Worm (Caenorhabditis elegans) whole organism, young adult: ENCODE data around the gene ZK507.1.
A peak's percentile ranks its signal among the peaks of the same experiment; 100 is the strongest.

ENCODE experiments used
- B0261.1 ChIP-seq: sonication (generic microtip); optimal IDR thresholded peaks from 2 replicates; lab custom pipeline; 2016; ENCODE audit warnings: mild to moderate bottlenecking, missing genetic modification characterization, moderate library complexity, missing compliant biosample characterization
- F37B4.10 ChIP-seq: fragments of 200-800 bp; sonication (Bioruptor generic); IDR thresholded peaks from 2 replicates; pipeline ENCODE4 v1.3.6; 2022; ENCODE audit warnings: missing genetic modification characterization, missing compliant biosample characterization
- F52B5.7 ChIP-seq: sonication (generic microtip); optimal IDR thresholded peaks from 2 replicates; lab custom pipeline; 2016; ENCODE audit warnings: mild to moderate bottlenecking, missing genetic modification characterization, missing compliant biosample characterization
- K12H6.12 ChIP-seq: fragments of 200-800 bp; sonication (Bioruptor generic); optimal IDR thresholded peaks from 2 replicates; lab custom pipeline; 2018; ENCODE audit warnings: mild to moderate bottlenecking, missing genetic modification characterization, missing compliant biosample characterization
- T07F8.4 ChIP-seq: sonication (generic microtip); optimal IDR thresholded peaks from 2 replicates; lab custom pipeline; 2016; ENCODE audit warnings: mild to moderate bottlenecking, missing genetic modification characterization, moderate library complexity, missing compliant biosample characterization
- akir-1 ChIP-seq: fragments of 200-800 bp; sonication (Bioruptor generic); optimal IDR thresholded peaks from 2 replicates; lab custom pipeline; 2018; ENCODE audit warnings: mild to moderate bottlenecking, missing genetic modification characterization, moderate library complexity, missing compliant biosample characterization
- ama-1 ChIP-seq, 3 experiments: fragments of 150-350 bp in 1 of 3; sonication (generic microtip) in 2 of 3; optimal IDR thresholded peaks; 2 replicates each; lab custom pipeline; 2014 to 2018; ENCODE audit warnings: missing biosample characterization in 2 of 3, missing genetic modification characterization in 2 of 3, missing genetic modification reagents in 2 of 3
- athp-1 ChIP-seq: sonication (generic microtip); optimal IDR thresholded peaks from 2 replicates; lab custom pipeline; 2017; ENCODE audit warnings: mild to moderate bottlenecking, missing genetic modification characterization, missing compliant biosample characterization
- attf-3 ChIP-seq: fragments of 200-800 bp; sonication (Bioruptor generic); conservative IDR thresholded peaks from 2 replicates; pipeline ENCODE4 v1.3.6; 2022; ENCODE audit warnings: missing genetic modification reagents, missing genetic modification characterization, missing compliant biosample characterization
- dox-1 ChIP-seq: fragments of 200-800 bp; sonication (Bioruptor generic); IDR thresholded peaks from 2 replicates; pipeline ENCODE4 v1.3.6; 2022; ENCODE audit warnings: missing genetic modification reagents, missing genetic modification characterization, missing compliant biosample characterization
- dpl-1 ChIP-seq: fragments of 150-350 bp; optimal IDR thresholded peaks from 2 replicates; lab custom pipeline; 2014; ENCODE audit warnings: missing biosample characterization, missing genetic modification reagents, missing genetic modification characterization
- egl-44 ChIP-seq: fragments of 200-800 bp; sonication (Bioruptor generic); IDR thresholded peaks from 2 replicates; pipeline ENCODE4 v1.3.6; 2022; ENCODE audit warnings: missing genetic modification reagents, missing genetic modification characterization, missing compliant biosample characterization
- ets-4 ChIP-seq: fragments of 200-800 bp; sonication (Bioruptor generic); optimal IDR thresholded peaks from 2 replicates; lab custom pipeline; 2018; ENCODE audit warnings: mild to moderate bottlenecking, missing genetic modification characterization, missing compliant biosample characterization
- him-1 ChIP-seq: sonication (generic microtip); optimal IDR thresholded peaks from 2 replicates; lab custom pipeline; 2016; ENCODE audit warnings: missing genotype, missing genetic modification reagents, missing genetic modification characterization, missing compliant biosample characterization
- hmg-1.2 ChIP-seq: fragments of 200-800 bp; sonication (Bioruptor generic); IDR thresholded peaks from 2 replicates; pipeline ENCODE4 v1.3.6; 2022; ENCODE audit warnings: missing genetic modification reagents, missing genetic modification characterization, missing compliant biosample characterization
- let-526 ChIP-seq: fragments of 200-800 bp; sonication (Bioruptor generic); IDR thresholded peaks from 2 replicates; pipeline ENCODE4 v1.3.6; 2022; ENCODE audit warnings: missing genetic modification reagents, missing genetic modification characterization, missing compliant biosample characterization
- let-607 ChIP-seq, 2 experiments: fragments of 200-800 bp in 1 of 2; sonication (Bioruptor generic) in 1 of 2; sonication (generic microtip) in 1 of 2; optimal IDR thresholded peaks; 2 replicates each; lab custom pipeline; 2016 to 2018; ENCODE audit warnings: mild to moderate bottlenecking in 2 of 2, missing compliant biosample characterization in 2 of 2, missing genetic modification characterization in 2 of 2, moderate library complexity in 2 of 2, missing genotype in 1 of 2
- lin-26 ChIP-seq: fragments of 200-800 bp; sonication (Bioruptor generic); IDR thresholded peaks from 2 replicates; pipeline ENCODE4 v1.3.6; 2022; ENCODE audit warnings: missing genetic modification reagents, missing genetic modification characterization, missing compliant biosample characterization
- madf-8 ChIP-seq: fragments of 200-800 bp; sonication (Bioruptor generic); conservative IDR thresholded peaks from 2 replicates; pipeline ENCODE4 v1.3.6; 2022; ENCODE audit warnings: missing genetic modification reagents, missing genetic modification characterization, missing compliant biosample characterization
- mcd-1 ChIP-seq: fragments of 200-800 bp; sonication (Bioruptor generic); IDR thresholded peaks from 2 replicates; pipeline ENCODE4 v1.3.6; 2022; ENCODE audit warnings: missing genetic modification reagents, missing genetic modification characterization, missing compliant biosample characterization
- nfya-1 ChIP-seq: sonication (generic microtip); optimal IDR thresholded peaks from 2 replicates; lab custom pipeline; 2017; ENCODE audit warnings: antibody characterized with exemption, missing compliant biosample characterization, missing genetic modification characterization, borderline replicate concordance; ENCODE audit not compliant: insufficient read depth
- nfyb-1 ChIP-seq: fragments of 200-800 bp; sonication (Bioruptor generic); IDR thresholded peaks from 2 replicates; pipeline ENCODE4 v1.3.6; 2022; ENCODE audit warnings: missing genetic modification reagents, missing genetic modification characterization, missing compliant biosample characterization
- rec-8 ChIP-seq, 2 experiments: sonication (generic microtip); optimal IDR thresholded peaks; 2 replicates each; lab custom pipeline; 2016; ENCODE audit warnings: mild to moderate bottlenecking in 2 of 2, missing genetic modification characterization in 2 of 2, missing genetic modification reagents in 2 of 2, missing genotype in 2 of 2, missing biosample characterization in 1 of 2, missing compliant biosample characterization in 1 of 2, moderate library complexity in 1 of 2
- repo-1 ChIP-seq: sonication (generic microtip); optimal IDR thresholded peaks from 2 replicates; lab custom pipeline; 2017; ENCODE audit warnings: mild to moderate bottlenecking, missing genetic modification characterization, missing compliant biosample characterization
- sdz-38 ChIP-seq: sonication (generic microtip); optimal IDR thresholded peaks from 2 replicates; lab custom pipeline; 2016; ENCODE audit warnings: missing genotype, missing genetic modification characterization, missing compliant biosample characterization
- snpc-1.1 ChIP-seq: sonication (generic microtip); optimal IDR thresholded peaks from 2 replicates; lab custom pipeline; 2017; ENCODE audit warnings: missing genetic modification characterization, mild to moderate bottlenecking, missing compliant biosample characterization, antibody characterized with exemption, moderate library complexity, missing genotype, missing genetic modification reagents; ENCODE audit not compliant: insufficient read depth
- snpc-1.3 ChIP-seq: sonication (generic microtip); optimal IDR thresholded peaks from 2 replicates; lab custom pipeline; 2017; ENCODE audit warnings: missing genetic modification characterization, mild to moderate bottlenecking, missing compliant biosample characterization, antibody characterized with exemption, moderate library complexity, missing genotype, missing genetic modification reagents; ENCODE audit not compliant: insufficient read depth
- sptf-2 ChIP-seq: fragments of 200-800 bp; sonication (Bioruptor generic); optimal IDR thresholded peaks from 2 replicates; lab custom pipeline; 2018; ENCODE audit warnings: mild to moderate bottlenecking, missing genetic modification characterization, missing compliant biosample characterization
- tbp1 ChIP-seq: fragments of 200-800 bp; sonication (Bioruptor generic); optimal IDR thresholded peaks from 2 replicates; lab custom pipeline; 2018; ENCODE audit warnings: mild to moderate bottlenecking, missing genetic modification characterization, missing compliant biosample characterization
- unc-130 ChIP-seq: sonication (generic microtip); optimal IDR thresholded peaks from 2 replicates; lab custom pipeline; 2016; ENCODE audit warnings: missing genetic modification reagents, missing genetic modification characterization, missing compliant biosample characterization
- xnd-1 ChIP-seq: sonication (generic microtip); optimal IDR thresholded peaks from 2 replicates; lab custom pipeline; 2016; ENCODE audit warnings: missing genotype, missing genetic modification reagents, missing genetic modification characterization, missing compliant biosample characterization
- zim-3 ChIP-seq: sonication (generic microtip); optimal IDR thresholded peaks from 2 replicates; lab custom pipeline; 2017; ENCODE audit warnings: mild to moderate bottlenecking, missing genetic modification characterization, moderate library complexity, missing compliant biosample characterization
- ztf-18 ChIP-seq: sonication (generic microtip); optimal IDR thresholded peaks from 2 replicates; lab custom pipeline; 2016; ENCODE audit warnings: missing genotype, mild to moderate bottlenecking, missing genetic modification characterization, missing compliant biosample characterization
- ztf-28 ChIP-seq: fragments of 200-800 bp; sonication (Bioruptor generic); IDR thresholded peaks from 2 replicates; pipeline ENCODE4 v1.3.6; 2022; ENCODE audit warnings: missing genetic modification reagents, missing genetic modification characterization, missing compliant biosample characterization
- ztf-3 ChIP-seq: fragments of 200-800 bp; sonication (Bioruptor generic); optimal IDR thresholded peaks from 2 replicates; lab custom pipeline; 2018; ENCODE audit warnings: mild to moderate bottlenecking, missing genetic modification characterization, missing compliant biosample characterization

ZK507.1 gene

DNA sequence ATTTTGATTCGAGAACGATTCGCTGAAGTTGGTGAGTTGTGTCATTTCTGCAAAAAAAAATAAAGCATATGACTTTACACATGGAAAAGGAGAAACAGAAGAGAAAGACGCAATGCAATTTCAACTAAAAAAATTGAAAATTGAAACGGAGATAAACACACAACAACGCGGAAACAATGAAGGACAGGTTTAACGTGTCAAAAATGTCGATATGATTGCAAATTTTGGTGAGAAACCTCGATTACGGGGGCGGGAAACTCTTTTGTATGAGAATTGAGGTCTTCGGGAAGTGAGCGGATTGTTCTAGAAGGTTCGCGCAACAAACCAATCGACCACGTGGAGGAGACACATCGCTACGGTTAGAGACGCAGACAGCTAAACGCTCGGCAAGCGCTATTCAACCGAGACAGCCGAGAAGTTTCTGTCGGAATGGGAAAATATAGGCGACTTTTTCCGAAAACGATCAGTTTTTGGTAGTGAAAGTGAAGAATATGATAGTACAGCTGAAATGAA, 47.3 kb downstream of the ZK507.1 start, which contains the start of gene R107.5 (continued):
- no peak for TF ChIP-seq xnd-1 (tag; lab: Kevin White, UChicago)
- TF ChIP-seq hmg-1.2 (GFP tag; lab: Robert Waterston, UW), result peak; percentile 95
- TF ChIP-seq him-1 (tag; lab: Kevin White, UChicago), result no peak
- peak; percentile 66; the same call in 1 of the 2 replicates for TF ChIP-seq attf-3 (GFP tag; lab: Robert Waterston, UW)
- TF ChIP-seq K12H6.12 (tag; lab: Kevin White, UChicago), result peak; percentile 96
- TF ChIP-seq ztf-28 (GFP tag; lab: Robert Waterston, UW), result 0 out of 2 replicates have a peak, but pooled peaks have one; percentile 56
- no peak for TF ChIP-seq madf-8 (GFP tag; lab: Robert Waterston, UW)
- peak; percentile 98 for TF ChIP-seq let-526 (GFP tag; lab: Robert Waterston, UW)
- peak; percentile 96 for TF ChIP-seq repo-1 (tag; lab: Kevin White, UChicago)
- peak; percentile 42 for TF ChIP-seq dpl-1
- TF ChIP-seq ztf-3 (GFP tag; lab: Kevin White, UChicago), result peak; percentile 96
- TF ChIP-seq sdz-38 (tag; lab: Kevin White, UChicago), result no peak
- no peak for TF ChIP-seq unc-130 (GFP tag; lab: Kevin White, UChicago)
- TF ChIP-seq egl-44, result peak; percentile 84
- peak; percentile 71 for TF ChIP-seq akir-1 (GFP tag; lab: Kevin White, UChicago)
- no peak for TF ChIP-seq sptf-2 (GFP tag; lab: Kevin White, UChicago)
- peak; percentile 66 for TF ChIP-seq T07F8.4 (tag; lab: Kevin White, UChicago)
- TF ChIP-seq lin-26, result peak; percentile 70; the same call in 1 of the 2 replicates
- no peak for TF ChIP-seq nfya-1 (tag; lab: Kevin White, UChicago)
- TF ChIP-seq let-607 (tag; optimal IDR thresholded peaks at IDR 0.05; lab: Kevin White, UChicago), result peak; percentile 95 to 98
- peak; percentile 55 for TF ChIP-seq ets-4 (GFP tag; lab: Kevin White, UChicago)
- TF ChIP-seq ztf-18 (tag; lab: Kevin White, UChicago), result peak; percentile 63
- TF ChIP-seq B0261.1 (tag; lab: Kevin White, UChicago), result peak; percentile 32
- TF ChIP-seq F52B5.7 (tag; lab: Kevin White, UChicago), result peak; percentile 54
- peak; percentile 97 for TF ChIP-seq nfyb-1
- no peak for TF ChIP-seq snpc-1.3 (tag; lab: Kevin White, UChicago)
- TF ChIP-seq rec-8 (tag; optimal IDR thresholded peaks at IDR 0.05; lab: Kevin White, UChicago), result no peak
- peak; percentile 94 for TF ChIP-seq zim-3
- no peak for TF ChIP-seq snpc-1.1 (tag; lab: Kevin White, UChicago)
- TF ChIP-seq F37B4.10 (GFP tag; lab: Robert Waterston, UW), result no peak
- peak; percentile 89 for TF ChIP-seq mcd-1

DNA sequence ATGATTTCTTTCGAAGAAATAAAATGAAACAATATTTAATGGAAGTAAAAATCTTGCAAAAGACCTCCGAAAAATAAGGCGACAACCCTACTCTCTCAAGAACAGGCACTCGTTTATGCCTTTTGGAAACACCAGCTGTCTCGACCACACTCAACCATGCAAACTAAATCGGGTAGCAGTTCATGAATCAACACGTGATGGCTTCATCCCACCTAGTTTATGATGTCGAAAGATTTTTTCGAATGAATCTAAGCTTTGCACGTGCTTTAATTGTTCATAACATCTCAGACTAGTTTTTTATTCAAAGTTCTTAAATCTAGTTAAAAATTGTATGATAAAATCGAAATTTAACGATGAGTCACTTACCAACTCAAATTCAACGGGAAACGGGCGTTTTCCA, 47.8 kb downstream of the ZK507.1 start:
- no peak for TF ChIP-seq dox-1
- peak; percentile 87 for TF ChIP-seq ama-1 (optimal IDR thresholded peaks at IDR 0.05; lab: Kevin White, UChicago)
- TF ChIP-seq ama-1 (GFP tag; optimal IDR thresholded peaks at IDR 0.05; lab: Kevin White, UChicago), result no peak
- TF ChIP-seq athp-1 (tag; lab: Kevin White, UChicago), result no peak
- TF ChIP-seq lin-26, result peak; percentile 19; the same call in 1 of the 2 replicates
- peak; percentile 11 for TF ChIP-seq tbp1 (GFP tag; lab: Kevin White, UChicago)
